Worm (Caenorhabditis elegans) whole organism, dauer: Measurements from ENCODE around the gene idpp-5.

Experiments
- unc-62 ChIP-seq: sonication (generic microtip); optimal IDR thresholded peaks from 2 replicates; lab custom pipeline; 2017; ENCODE audit warnings: missing biosample characterization, missing genetic modification reagents, missing genetic modification characterization

The idpp-5 gene

DNA sequence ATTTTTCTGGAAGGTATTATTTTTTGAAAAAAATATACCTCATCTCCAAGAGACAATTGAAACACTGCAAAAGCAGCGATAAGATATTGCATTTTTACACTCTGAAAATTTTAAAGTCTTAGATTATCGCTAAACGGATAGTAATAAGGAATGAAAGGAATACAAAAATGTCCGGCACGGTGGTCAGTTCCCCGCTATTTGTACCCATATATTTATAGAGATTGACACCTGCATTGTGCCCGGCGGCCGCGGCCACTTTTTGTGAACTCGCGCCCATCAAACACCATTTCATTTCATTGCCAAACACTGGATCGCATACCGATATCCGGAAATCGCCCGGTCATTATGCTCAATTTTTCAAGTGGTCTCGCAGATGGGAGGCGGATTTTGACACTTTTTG is at the start of gene idpp-5:
Gene idpp-5, minus strand, starts transcription at position 101 of the 400 bp plus-strand sequence.
- no peak for TF ChIP-seq unc-62 (GFP tag; lab: Kevin White, UChicago)

DNA sequence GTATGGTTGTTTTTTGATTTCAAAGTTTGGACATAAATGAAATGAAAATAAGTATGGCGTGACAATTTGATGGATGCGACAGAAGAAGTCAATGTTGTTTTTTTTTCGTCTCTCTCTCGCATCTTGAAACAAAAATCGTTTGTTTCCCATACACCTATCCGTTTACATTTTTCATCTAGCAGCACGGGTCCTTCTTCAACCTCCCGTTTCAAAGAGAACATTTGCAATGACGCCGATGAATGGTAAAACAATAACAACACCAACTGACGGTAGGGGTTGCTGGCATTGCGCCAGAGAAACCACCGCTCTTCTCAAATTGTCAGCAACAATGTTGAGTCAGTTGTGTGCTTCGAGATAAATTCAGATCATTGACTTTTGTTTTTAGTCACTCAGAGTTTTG is 46.6 kb upstream of the idpp-5 start:
- TF ChIP-seq unc-62 (GFP tag; lab: Kevin White, UChicago) = no peak

- no peak for TF ChIP-seq unc-62 (GFP tag; lab: Kevin White, UChicago)
These were observed 46.1 kb upstream of the idpp-5 start for ce11 chrX:3838670-3839069.

DNA sequence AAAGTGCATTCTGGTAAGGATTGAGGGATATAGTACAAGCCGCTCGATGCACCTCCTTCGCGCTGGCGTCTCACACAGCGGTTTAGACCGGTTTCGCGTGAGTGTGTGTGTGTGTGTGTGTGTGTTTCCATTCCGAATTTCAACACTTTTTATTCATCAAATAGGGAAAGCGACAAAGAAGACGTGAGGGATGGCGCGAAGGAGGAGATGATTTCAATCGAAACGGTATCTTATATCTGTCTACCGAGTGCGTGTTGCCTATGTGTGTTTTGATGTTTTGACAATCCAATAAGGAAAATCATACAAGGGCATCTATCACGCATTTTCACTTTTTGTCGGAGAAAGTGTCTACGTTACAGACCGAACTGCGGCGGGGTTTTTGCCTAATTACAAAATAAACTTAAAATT is 45.1 kb upstream of the idpp-5 start:
- no peak for TF ChIP-seq unc-62 (GFP tag; lab: Kevin White, UChicago)

DNA sequence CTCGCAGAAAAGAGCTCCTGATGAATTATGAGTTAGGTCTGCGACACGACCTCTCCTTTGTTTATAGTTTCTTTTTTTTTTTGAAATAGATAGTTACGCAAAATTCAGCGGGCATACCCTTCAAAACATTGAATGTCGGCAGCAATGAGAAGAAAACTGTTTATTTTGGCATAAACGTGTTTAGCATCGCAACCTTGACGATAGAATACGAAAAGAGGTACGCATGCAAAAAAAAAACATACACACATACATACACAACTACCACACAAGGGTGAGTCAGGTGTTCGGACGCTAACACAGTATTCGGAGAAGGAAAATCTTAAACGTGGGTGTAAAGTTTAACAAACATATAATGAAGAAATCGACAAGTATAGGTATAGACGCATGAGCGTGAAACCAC is 43.0 kb upstream of the idpp-5 start:
- TF ChIP-seq unc-62 (GFP tag; lab: Kevin White, UChicago) = no peak

DNA sequence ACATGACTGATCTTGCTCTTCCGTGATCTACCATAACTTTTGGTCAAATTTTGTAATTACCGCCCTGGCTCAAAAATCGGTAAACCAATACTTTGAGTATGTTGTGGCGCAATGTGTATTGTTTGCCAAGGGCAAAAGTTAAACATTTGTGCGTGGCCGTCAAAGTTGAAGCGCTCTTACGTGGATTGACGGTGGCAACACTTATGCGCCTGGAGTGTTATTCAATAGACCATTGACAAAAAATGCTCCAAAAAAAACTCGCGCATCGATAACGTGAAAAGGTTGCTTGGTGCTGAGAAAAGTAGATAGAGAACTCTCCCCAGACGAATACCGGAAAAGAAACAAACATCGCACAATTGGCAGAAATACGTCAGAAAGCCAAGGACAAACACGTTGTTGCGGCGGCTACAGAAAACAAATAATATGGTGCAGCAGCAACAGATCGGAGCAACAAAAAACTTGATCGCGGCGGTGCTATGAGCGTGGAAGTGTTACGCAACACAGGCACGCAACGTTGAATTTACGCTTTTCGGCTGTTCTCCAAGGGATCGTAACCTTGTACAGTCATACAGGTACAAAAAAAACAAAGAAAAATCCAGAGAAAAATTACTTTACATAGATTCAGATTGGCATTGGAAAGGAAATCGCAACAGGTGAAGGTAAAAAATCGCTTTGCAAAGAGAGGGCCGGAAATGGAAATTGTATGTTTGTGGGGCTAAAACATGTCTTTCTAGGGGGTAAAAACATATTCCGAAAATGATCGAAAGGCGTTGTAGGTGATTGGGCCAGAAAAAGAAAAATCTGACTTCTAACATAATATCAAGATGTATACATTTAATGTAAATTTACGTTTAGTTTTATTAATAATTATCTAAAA is 41.6 kb upstream of the idpp-5 start:
- no peak for TF ChIP-seq unc-62 (GFP tag; lab: Kevin White, UChicago)

DNA sequence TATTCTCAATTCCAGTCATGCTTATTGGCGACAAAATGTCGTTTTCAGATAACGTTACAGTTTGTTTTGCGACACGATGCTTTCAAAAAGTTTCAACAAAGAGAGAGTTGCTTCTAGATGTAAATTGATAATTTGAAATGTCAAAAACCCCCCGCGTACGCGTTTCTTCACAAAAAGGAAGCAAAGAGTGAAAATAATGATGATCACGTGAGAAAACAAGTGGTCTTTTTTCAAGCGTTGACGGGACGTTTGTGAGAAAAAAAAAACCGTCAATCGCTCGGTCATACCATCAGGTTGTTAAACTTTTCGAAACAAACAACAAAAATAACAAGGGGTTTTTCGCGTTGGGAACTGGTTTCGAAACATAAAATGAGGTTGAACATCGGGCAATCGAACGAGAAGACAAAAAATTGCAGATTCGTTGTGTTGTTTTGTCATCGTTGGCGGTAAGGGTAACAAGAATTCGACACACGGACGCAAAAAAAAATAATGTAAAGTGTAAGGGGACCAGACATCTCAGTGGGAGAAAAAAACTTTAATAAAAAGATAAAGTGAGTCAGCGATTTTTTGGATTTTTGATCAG is 39.5 kb upstream of the idpp-5 start:
- no peak for TF ChIP-seq unc-62 (GFP tag; lab: Kevin White, UChicago)

DNA sequence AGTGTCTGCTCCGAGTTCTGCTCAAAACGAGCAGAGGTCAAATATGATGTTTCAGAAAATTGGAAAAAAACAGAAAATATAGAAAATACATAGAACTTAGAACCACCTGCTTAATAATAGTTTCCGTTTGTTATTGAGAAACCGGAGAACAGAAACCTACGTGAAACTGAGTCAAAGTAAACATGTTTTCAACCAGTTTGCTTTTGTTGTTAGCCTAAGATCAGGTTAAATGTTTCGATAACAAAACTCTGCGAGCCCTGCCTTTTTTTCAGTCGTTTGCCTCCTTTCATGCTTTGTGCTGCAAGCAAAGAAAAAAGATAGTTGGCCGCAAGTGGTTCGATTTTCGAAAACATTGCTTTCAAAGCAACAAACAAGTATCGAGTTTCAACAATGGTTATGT is 38.3 kb upstream of the idpp-5 start:
- no peak for TF ChIP-seq unc-62 (GFP tag; lab: Kevin White, UChicago)

- no peak for TF ChIP-seq unc-62 (GFP tag; lab: Kevin White, UChicago)
These were observed 37.0 kb upstream of the idpp-5 start for ce11 chrX:3829605-3830004.

ce11 chrX:3828598-3829204 is 36.1 kb upstream of the idpp-5 start:
- TF ChIP-seq unc-62 (GFP tag; lab: Kevin White, UChicago) = no peak

ce11 chrX:3827311-3827710 is 34.7 kb upstream of the idpp-5 start:
- no peak for TF ChIP-seq unc-62 (GFP tag; lab: Kevin White, UChicago)

DNA sequence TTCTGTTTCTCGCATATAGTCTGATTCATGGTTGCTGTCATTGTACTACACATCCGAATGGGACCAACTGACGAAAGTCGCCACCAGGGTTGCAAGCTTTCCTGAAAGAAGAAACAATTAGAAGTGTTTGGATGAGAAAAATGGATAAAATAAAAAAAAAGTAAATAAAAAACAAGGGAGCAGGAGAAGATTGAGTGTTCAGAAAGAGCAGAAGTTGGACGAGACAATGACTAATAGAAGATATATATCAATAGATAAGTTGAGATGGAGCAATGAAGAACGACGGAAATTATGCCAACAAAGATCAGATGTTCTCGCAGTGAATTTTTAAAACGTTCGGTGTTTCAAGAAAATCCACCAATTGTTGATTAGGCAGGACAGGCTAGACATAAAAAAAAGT is 34.2 kb upstream of the idpp-5 start, which contains the start of gene fkh-9:
Gene fkh-9, minus strand, starts transcription at position 101 of the 400 bp plus-strand sequence.
- TF ChIP-seq unc-62 (GFP tag; lab: Kevin White, UChicago) = no peak

ce11 chrX:3826172-3826571 is 33.6 kb upstream of the idpp-5 start:
- no peak for TF ChIP-seq unc-62 (GFP tag; lab: Kevin White, UChicago)

DNA sequence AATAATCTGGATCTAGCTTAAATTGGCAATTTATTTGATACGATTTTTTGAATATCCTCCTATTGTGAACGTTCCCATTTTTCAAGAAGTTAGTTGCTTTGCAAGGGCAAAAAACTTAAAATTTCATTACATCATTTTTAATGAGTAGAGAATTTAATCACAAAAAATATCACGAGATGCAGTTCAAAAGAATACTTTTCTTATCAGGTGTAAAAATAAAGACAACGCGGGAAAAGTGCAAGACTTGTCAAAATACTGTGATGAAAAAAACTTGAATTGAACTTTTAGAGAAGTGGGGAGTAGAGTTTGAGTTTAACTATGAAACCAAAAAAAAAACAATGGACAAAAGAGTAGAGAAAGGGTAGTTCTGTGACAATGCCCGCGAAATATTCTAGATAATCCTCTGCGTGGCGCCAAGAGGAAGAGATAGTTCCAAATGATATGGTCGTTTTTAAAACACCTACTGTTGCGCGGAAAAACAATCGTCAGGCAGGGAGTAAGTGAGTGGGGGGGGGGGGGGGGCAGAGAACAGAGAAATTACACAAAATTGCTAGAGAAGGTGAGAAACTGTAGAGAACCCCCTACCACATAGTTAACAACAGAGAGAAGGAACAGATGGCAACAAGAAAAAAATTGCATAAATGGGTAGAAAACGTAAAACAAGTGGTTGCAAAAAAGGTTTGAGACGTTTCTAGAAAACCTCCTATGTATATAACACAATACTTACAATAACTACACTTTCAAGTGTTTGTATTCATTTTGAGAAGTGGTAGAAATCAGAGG is 32.5 kb upstream of the idpp-5 start:
- no peak for TF ChIP-seq unc-62 (GFP tag; lab: Kevin White, UChicago)

ce11 chrX:3824443-3824842 is 31.8 kb upstream of the idpp-5 start:
- TF ChIP-seq unc-62 (GFP tag; lab: Kevin White, UChicago) = no peak

ce11 chrX:3823869-3824268 is 31.3 kb upstream of the idpp-5 start:
- TF ChIP-seq unc-62 (GFP tag; lab: Kevin White, UChicago) = no peak
